Fruit fly (Drosophila melanogaster): Measurements from ENCODE around the gene CG43774.

The CG43774 gene

dm6 chr2L:4021608-4022342, 13.3 kb downstream of the CG43774 start (continued):
- no peak for TF ChIP-seq CG17802 (tag; optimal IDR thresholded peaks at IDR 0.05)
- TF ChIP-seq repo (GFP tag; optimal IDR thresholded peaks at IDR 0.05) = no peak
- 0 out of 3 replicates have a peak, but pooled peaks have one; percentile 8 for TF ChIP-seq otp (GFP tag; IDR thresholded peaks at IDR 0.05)
- no peak for TF ChIP-seq CG8924 (tag; optimal IDR thresholded peaks at IDR 0.05)
- peak; percentile 31 for TF ChIP-seq sqz (GFP tag; optimal IDR thresholded peaks at IDR 0.05)
- TF ChIP-seq Asciz (GFP tag; optimal IDR thresholded peaks at IDR 0.05) = no peak
- TF ChIP-seq CG11723 (GFP tag; optimal IDR thresholded peaks at IDR 0.05) = no peak
- no peak for TF ChIP-seq pum (GFP tag; optimal IDR thresholded peaks at IDR 0.05)
- peak in 1 of 2 experiments; percentile 49 for TF ChIP-seq tll (GFP tag; optimal IDR thresholded peaks at IDR 0.05)
- TF ChIP-seq ara (GFP tag; IDR thresholded peaks at IDR 0.05) = no peak; the same call in 1 of the 2 replicates
- 0 out of 2 replicates have a peak, but pooled peaks have one; percentile 22 for TF ChIP-seq Awh (GFP tag; IDR thresholded peaks at IDR 0.05)
- peak; percentile 57; the same call in 2 of the 3 replicates for TF ChIP-seq row (GFP tag; IDR thresholded peaks at IDR 0.05)
- peak; percentile 80 for TF ChIP-seq Blimp-1 (GFP tag; optimal IDR thresholded peaks at IDR 0.05)
- peak; percentile 47; the same call in 1 of the 2 replicates for TF ChIP-seq Xrp1 (GFP tag; IDR thresholded peaks at IDR 0.05)
- TF ChIP-seq gsb-n (tag; optimal IDR thresholded peaks at IDR 0.05) = no peak
- no peak for TF ChIP-seq gce (GFP tag; IDR thresholded peaks at IDR 0.05)

- TF ChIP-seq Fer1 (GFP tag; optimal IDR thresholded peaks at IDR 0.05) = peak; percentile 25
- peak; percentile 32; the same call in 1 of the 2 replicates for TF ChIP-seq CG10959 (GFP tag; IDR thresholded peaks at IDR 0.05)
- 0 out of 3 replicates have a peak, but pooled peaks have one; percentile 40 for TF ChIP-seq mld (GFP tag; IDR thresholded peaks at IDR 0.05; ENCODE audit: partially characterized antibody)
- TF ChIP-seq tll (GFP tag; optimal IDR thresholded peaks at IDR 0.05) = peak in 1 of 2 experiments; percentile 33
- no peak for TF ChIP-seq toy (GFP tag; IDR thresholded peaks at IDR 0.05)
- no peak for TF ChIP-seq CG7372 (GFP tag; IDR thresholded peaks at IDR 0.05)
- TF ChIP-seq abd-A (tag; optimal IDR thresholded peaks at IDR 0.05) = peak; percentile 38
- TF ChIP-seq Ets65A (GFP tag) = peak; percentile 81
- peak; percentile 16 for TF ChIP-seq nerfin-1 (tag; optimal IDR thresholded peaks at IDR 0.05)
- 0 out of 3 replicates have a peak, but pooled peaks have one; percentile 19 for TF ChIP-seq ase (GFP tag; IDR thresholded peaks at IDR 0.05)
- 0 out of 4 replicates have a peak, but pooled peaks have one; percentile 34 for TF ChIP-seq chinmo (GFP tag; IDR thresholded peaks at IDR 0.05; ENCODE audit: partially characterized antibody)
- TF ChIP-seq CG13296 (GFP tag; optimal IDR thresholded peaks at IDR 0.05) = no peak
- peak; percentile 72 for TF ChIP-seq scrt (GFP tag; optimal IDR thresholded peaks at IDR 0.05)
- TF ChIP-seq dpn (GFP tag; optimal IDR thresholded peaks at IDR 0.05) = no peak
- peak; percentile 24 for TF ChIP-seq Med (GFP tag)
- TF ChIP-seq bbx (GFP tag; IDR thresholded peaks at IDR 0.05; ENCODE audit: partially characterized antibody) = peak; percentile 30; the same call in 1 of the 2 replicates
- TF ChIP-seq sens (GFP tag) = peak; percentile 69
- TF ChIP-seq pros (GFP tag; optimal IDR thresholded peaks at IDR 0.05) = peak; percentile 98
- no peak for TF ChIP-seq CG8944 (GFP tag; optimal IDR thresholded peaks at IDR 0.05)
- TF ChIP-seq sd (tag; optimal IDR thresholded peaks at IDR 0.05) = no peak
- no peak for TF ChIP-seq Mrtf (GFP tag; IDR thresholded peaks at IDR 0.05)
- peak; percentile 45 for TF ChIP-seq kni (GFP tag; optimal IDR thresholded peaks at IDR 0.05)
- TF ChIP-seq crol (GFP tag; IDR thresholded peaks at IDR 0.05) = peak; percentile 56
- TF ChIP-seq ranshi (GFP tag; IDR thresholded peaks at IDR 0.05) = no peak
These were observed 15.0 kb downstream of the CG43774 start for dm6 chr2L:4023312-4023926.
